Fruit fly (Drosophila melanogaster): ENCODE results near the gene CG12379.
A peak's percentile ranks its signal among the peaks of the same experiment; 100 is the strongest.

- TF ChIP-seq cic (GFP tag; optimal IDR thresholded peaks at IDR 0.05) (no peak), CG33017 (tag; optimal IDR thresholded peaks at IDR 0.05) (no peak), tj (GFP tag; optimal IDR thresholded peaks at IDR 0.05) (no peak), kay (GFP tag; ENCODE audit: borderline replicate concordance) (peak; percentile 50), CG7101 (tag; optimal IDR thresholded peaks at IDR 0.05) (no peak), Hr96 (GFP tag; optimal IDR thresholded peaks at IDR 0.05) (no peak), CG14711 (tag; optimal IDR thresholded peaks at IDR 0.05) (no peak), CG5204 (GFP tag; optimal IDR thresholded peaks at IDR 0.05) (no peak), Mnt (GFP tag; optimal IDR thresholded peaks at IDR 0.05) (no peak), pad (GFP tag; optimal IDR thresholded peaks at IDR 0.05) (no peak), CG7045 (GFP tag; optimal IDR thresholded peaks at IDR 0.05) (no peak), CG11617 (GFP tag; optimal IDR thresholded peaks at IDR 0.05) (no peak)
These were observed 32.6 kb upstream of the CG12379 start, which contains the start of gene CG8952 for dm6 chrX:15766395-15766866.

Data from whole organism, adult.